1 fruit fly cellular context compared by ENCODE assay signal in genomic region chr2L:12457715-12458114, dm6.
A peak's percentile ranks its signal among the peaks of the same experiment; 100 is the strongest.
TF ChIP-seq lines count a peak whose summit lies in the region.

No protein-coding gene starts in this region.

TF ChIP-seq in whole organism, embryonic, 481 proteins besides CTCF, POLR2A, EP300 and RAD21 (continued from another document):
- TF ChIP-seq nerfin-1 (tag; optimal IDR thresholded peaks at IDR 0.05; lab: Kevin White, UChicago): no peak
- TF ChIP-seq CG13296 (GFP tag; optimal IDR thresholded peaks at IDR 0.05; lab: Kevin White, UChicago): no peak
- no peak for TF ChIP-seq CG9727 (GFP tag; optimal IDR thresholded peaks at IDR 0.05; lab: Kevin White, UChicago)
- TF ChIP-seq fru (optimal IDR thresholded peaks at IDR 0.05; lab: Kevin White, UChicago): no peak
- TF ChIP-seq BtbVII (GFP tag; optimal IDR thresholded peaks at IDR 0.05; lab: Kevin White, UChicago): no peak
- TF ChIP-seq CG7357 (GFP tag; IDR thresholded peaks at IDR 0.05; lab: Robert Waterston, UW): no peak
- peak; percentile 9 for TF ChIP-seq HmgD (GFP tag; optimal IDR thresholded peaks at IDR 0.05; lab: Kevin White, UChicago)
- TF ChIP-seq Dek (tag; optimal IDR thresholded peaks at IDR 0.05; lab: Kevin White, UChicago): no peak
- TF ChIP-seq CG15601 (tag; optimal IDR thresholded peaks at IDR 0.05; lab: Kevin White, UChicago): no peak
- no peak for TF ChIP-seq CG2116 (GFP tag; optimal IDR thresholded peaks at IDR 0.05; lab: Kevin White, UChicago)
- no peak for TF ChIP-seq Aef1 (GFP tag; IDR thresholded peaks at IDR 0.05; lab: Robert Waterston, UW)
- no peak for TF ChIP-seq pfk (GFP tag; optimal IDR thresholded peaks at IDR 0.05; lab: Kevin White, UChicago)
- TF ChIP-seq CG6683 (GFP tag; optimal IDR thresholded peaks at IDR 0.05; lab: Kevin White, UChicago): no peak
- no peak for TF ChIP-seq CG6813 (GFP tag; optimal IDR thresholded peaks at IDR 0.05; lab: Kevin White, UChicago)
- TF ChIP-seq H2.0 (GFP tag; IDR thresholded peaks at IDR 0.05; lab: Robert Waterston, UW): no peak
- no peak for TF ChIP-seq CG14441 (GFP tag; IDR thresholded peaks at IDR 0.05; lab: Robert Waterston, UW)
- TF ChIP-seq CG13287 (GFP tag; IDR thresholded peaks at IDR 0.05; lab: Robert Waterston, UW; ENCODE audit: partially characterized antibody): no peak
- TF ChIP-seq CG9932 (GFP tag; IDR thresholded peaks at IDR 0.05; lab: Robert Waterston, UW): 0 out of 2 replicates have a peak, but pooled peaks have one; percentile 37
- no peak for TF ChIP-seq Dip2 (GFP tag; IDR thresholded peaks at IDR 0.05; lab: Robert Waterston, UW)
- TF ChIP-seq Scr (GFP tag; IDR thresholded peaks at IDR 0.05; lab: Robert Waterston, UW; ENCODE audit: partially characterized antibody): no peak
- no peak for TF ChIP-seq sim (GFP tag; IDR thresholded peaks at IDR 0.05; lab: Robert Waterston, UW)
- no peak for TF ChIP-seq CG11560 (tag; IDR thresholded peaks at IDR 0.05; lab: Robert Waterston, UW)
- TF ChIP-seq HmgZ (tag; optimal IDR thresholded peaks at IDR 0.05; lab: Kevin White, UChicago): no peak
- no peak for TF ChIP-seq CG43689 (GFP tag; IDR thresholded peaks at IDR 0.05; lab: Robert Waterston, UW)
- TF ChIP-seq CG7372 (GFP tag; IDR thresholded peaks at IDR 0.05; lab: Robert Waterston, UW): no peak
- TF ChIP-seq run (tag; optimal IDR thresholded peaks at IDR 0.05; lab: Kevin White, UChicago): no peak
- TF ChIP-seq dati (GFP tag; IDR thresholded peaks at IDR 0.05; lab: Robert Waterston, UW): no peak
- TF ChIP-seq CG9215 (GFP tag; IDR thresholded peaks at IDR 0.05; lab: Robert Waterston, UW): no peak
- no peak for TF ChIP-seq CG10565 (GFP tag; optimal IDR thresholded peaks at IDR 0.05; lab: Kevin White, UChicago)
- TF ChIP-seq salm (tag; optimal IDR thresholded peaks at IDR 0.05; lab: Kevin White, UChicago): no peak
- TF ChIP-seq CG3847 (GFP tag; IDR thresholded peaks at IDR 0.05; lab: Robert Waterston, UW): 0 out of 2 replicates have a peak, but pooled peaks have one; percentile 10
- no peak for TF ChIP-seq pho (GFP tag; optimal IDR thresholded peaks at IDR 0.05; lab: Kevin White, UChicago)
- no peak for TF ChIP-seq so (GFP tag; IDR thresholded peaks at IDR 0.05; lab: Robert Waterston, UW)
- TF ChIP-seq CG1603 (tag; optimal IDR thresholded peaks at IDR 0.05; lab: Kevin White, UChicago): no peak
- TF ChIP-seq fd64A (GFP tag; optimal IDR thresholded peaks at IDR 0.05; lab: Kevin White, UChicago): no peak
- 0 out of 2 replicates have a peak, but pooled peaks have one; percentile 6 for TF ChIP-seq NFAT (GFP tag; IDR thresholded peaks at IDR 0.05; lab: Robert Waterston, UW)
- no peak for TF ChIP-seq CG15073 (GFP tag; optimal IDR thresholded peaks at IDR 0.05; lab: Kevin White, UChicago)
- TF ChIP-seq Dfd (GFP tag; optimal IDR thresholded peaks at IDR 0.05; lab: Kevin White, UChicago): no peak
- no peak for TF ChIP-seq CG3281 (GFP tag; optimal IDR thresholded peaks at IDR 0.05; lab: Kevin White, UChicago)
- TF ChIP-seq btn (GFP tag; optimal IDR thresholded peaks at IDR 0.05; lab: Kevin White, UChicago): no peak
- peak; percentile 33; the same call in 1 of the 3 replicates for TF ChIP-seq CG6791 (GFP tag; IDR thresholded peaks at IDR 0.05; lab: Robert Waterston, UW; ENCODE audit: partially characterized antibody)
- no peak for TF ChIP-seq Vsx1 (GFP tag; optimal IDR thresholded peaks at IDR 0.05; lab: Kevin White, UChicago)
- TF ChIP-seq CG9876 (GFP tag; optimal IDR thresholded peaks at IDR 0.05; lab: Kevin White, UChicago): no peak
- TF ChIP-seq CG11085 (GFP tag; IDR thresholded peaks at IDR 0.05; lab: Robert Waterston, UW): 0 out of 2 replicates have a peak, but pooled peaks have one; percentile 19
- no peak for TF ChIP-seq Rx (GFP tag; IDR thresholded peaks at IDR 0.05; lab: Robert Waterston, UW)
- TF ChIP-seq Med (GFP tag; lab: Kevin White, UChicago): peak; percentile 65
- TF ChIP-seq CG9817 (tag; optimal IDR thresholded peaks at IDR 0.05; lab: Kevin White, UChicago): no peak
- no peak for TF ChIP-seq sug (tag; optimal IDR thresholded peaks at IDR 0.05; lab: Kevin White, UChicago)
- TF ChIP-seq CG3995 (GFP tag; optimal IDR thresholded peaks at IDR 0.05; lab: Kevin White, UChicago): no peak
- no peak for TF ChIP-seq Elba2 (GFP tag; optimal IDR thresholded peaks at IDR 0.05; lab: Kevin White, UChicago)
- no peak for TF ChIP-seq Ets97D (GFP tag; optimal IDR thresholded peaks at IDR 0.05; lab: Kevin White, UChicago)
- no peak for TF ChIP-seq dan (GFP tag; IDR thresholded peaks at IDR 0.05; lab: Robert Waterston, UW)
- TF ChIP-seq jing (GFP tag; optimal IDR thresholded peaks at IDR 0.05; lab: Kevin White, UChicago): no peak
- TF ChIP-seq ERR (GFP tag; optimal IDR thresholded peaks at IDR 0.05; lab: Kevin White, UChicago): no peak
- peak; percentile 19; the same call in 1 of the 3 replicates for TF ChIP-seq zfh1 (GFP tag; IDR thresholded peaks at IDR 0.05; lab: Robert Waterston, UW)
- 0 out of 3 replicates have a peak, but pooled peaks have one; percentile 35 for TF ChIP-seq CG3726 (GFP tag; IDR thresholded peaks at IDR 0.05; lab: Robert Waterston, UW)
- no peak for TF ChIP-seq CG14965 (GFP tag; optimal IDR thresholded peaks at IDR 0.05; lab: Kevin White, UChicago; ENCODE audit: borderline replicate concordance)
- no peak for TF ChIP-seq zf30C (GFP tag; optimal IDR thresholded peaks at IDR 0.05; lab: Kevin White, UChicago)
- no peak for TF ChIP-seq nerfin-2 (GFP tag; IDR thresholded peaks at IDR 0.05; lab: Robert Waterston, UW; ENCODE audit: partially characterized antibody)
- no peak for TF ChIP-seq odd (GFP tag; optimal IDR thresholded peaks at IDR 0.05; lab: Kevin White, UChicago)
- TF ChIP-seq CG10321 (GFP tag; IDR thresholded peaks at IDR 0.05; lab: Robert Waterston, UW): 0 out of 2 replicates have a peak, but pooled peaks have one; percentile 4
- no peak for TF ChIP-seq gcm2 (GFP tag; optimal IDR thresholded peaks at IDR 0.05; lab: Kevin White, UChicago)
- TF ChIP-seq CoRest (tag; optimal IDR thresholded peaks at IDR 0.05; lab: Kevin White, UChicago): no peak
- TF ChIP-seq CG10959 (GFP tag; IDR thresholded peaks at IDR 0.05; lab: Robert Waterston, UW): no peak
- TF ChIP-seq Gug (GFP tag; IDR thresholded peaks at IDR 0.05; lab: Robert Waterston, UW): no peak
- TF ChIP-seq Hr51 (GFP tag; optimal IDR thresholded peaks at IDR 0.05; lab: Kevin White, UChicago): no peak
- TF ChIP-seq cato (GFP tag; optimal IDR thresholded peaks at IDR 0.05; lab: Kevin White, UChicago; ENCODE audit: borderline replicate concordance): no peak
- TF ChIP-seq CG30431 (GFP tag; optimal IDR thresholded peaks at IDR 0.05; lab: Kevin White, UChicago): no peak
- no peak for TF ChIP-seq CG12236 (GFP tag; optimal IDR thresholded peaks at IDR 0.05; lab: Kevin White, UChicago)
- no peak for TF ChIP-seq psq (GFP tag; optimal IDR thresholded peaks at IDR 0.05; lab: Kevin White, UChicago)
- no peak for TF ChIP-seq NC2β (GFP tag; optimal IDR thresholded peaks at IDR 0.05; lab: Kevin White, UChicago)
- no peak for TF ChIP-seq NK7.1 (GFP tag; optimal IDR thresholded peaks at IDR 0.05; lab: Kevin White, UChicago)
- no peak for TF ChIP-seq CG4730 (GFP tag; IDR thresholded peaks at IDR 0.05; lab: Robert Waterston, UW)
- TF ChIP-seq klu (GFP tag; IDR thresholded peaks at IDR 0.05; lab: Robert Waterston, UW): 0 out of 2 replicates have a peak, but pooled peaks have one; percentile 21
- no peak for TF ChIP-seq CG9437 (GFP tag; optimal IDR thresholded peaks at IDR 0.05; lab: Kevin White, UChicago)
- TF ChIP-seq unpg (GFP tag; optimal IDR thresholded peaks at IDR 0.05; lab: Kevin White, UChicago): no peak
- no peak for TF ChIP-seq CG3065 (GFP tag; optimal IDR thresholded peaks at IDR 0.05; lab: Kevin White, UChicago)
- TF ChIP-seq gt (GFP tag; IDR thresholded peaks at IDR 0.05; lab: Robert Waterston, UW): no peak
- TF ChIP-seq CG11456 (GFP tag; IDR thresholded peaks at IDR 0.05; lab: Robert Waterston, UW): no peak; the same call in 2 of the 3 replicates
- no peak for TF ChIP-seq YL-1 (GFP tag; optimal IDR thresholded peaks at IDR 0.05; lab: Kevin White, UChicago)
- TF ChIP-seq chif (GFP tag; optimal IDR thresholded peaks at IDR 0.05; lab: Kevin White, UChicago): peak in 1 of 2 experiments; percentile 1
- TF ChIP-seq gsb-n (tag; optimal IDR thresholded peaks at IDR 0.05; lab: Kevin White, UChicago): no peak
- TF ChIP-seq otp (GFP tag; IDR thresholded peaks at IDR 0.05; lab: Robert Waterston, UW): no peak
- TF ChIP-seq Doc3 (GFP tag; IDR thresholded peaks at IDR 0.05; lab: Robert Waterston, UW; ENCODE audit: partially characterized antibody): no peak
- no peak for TF ChIP-seq CG1529 (GFP tag; optimal IDR thresholded peaks at IDR 0.05; lab: Kevin White, UChicago)
- no peak for TF ChIP-seq eve (GFP tag; optimal IDR thresholded peaks at IDR 0.05; lab: Kevin White, UChicago)
- TF ChIP-seq HHEX (GFP tag; optimal IDR thresholded peaks at IDR 0.05; lab: Kevin White, UChicago): no peak
- TF ChIP-seq sens (GFP tag; lab: Kevin White, UChicago): peak; percentile 32
- no peak for TF ChIP-seq az2 (GFP tag; optimal IDR thresholded peaks at IDR 0.05; lab: Kevin White, UChicago)
- no peak for TF ChIP-seq stc (GFP tag; IDR thresholded peaks at IDR 0.05; lab: Robert Waterston, UW)
- TF ChIP-seq CG14710 (tag; optimal IDR thresholded peaks at IDR 0.05; lab: Kevin White, UChicago): no peak
- TF ChIP-seq CG8944 (GFP tag; optimal IDR thresholded peaks at IDR 0.05; lab: Kevin White, UChicago): no peak
- TF ChIP-seq CG10366 (GFP tag; IDR thresholded peaks at IDR 0.05; lab: Robert Waterston, UW): no peak
- 0 out of 2 replicates have a peak, but pooled peaks have one; percentile 5 for TF ChIP-seq peb (GFP tag; IDR thresholded peaks at IDR 0.05; lab: Robert Waterston, UW)
- TF ChIP-seq CHES-1-like (GFP tag; optimal IDR thresholded peaks at IDR 0.05; lab: Kevin White, UChicago): no peak
- TF ChIP-seq Mad (GFP tag; optimal IDR thresholded peaks at IDR 0.05; lab: Kevin White, UChicago): peak; percentile 9
- TF ChIP-seq CG17802 (tag; optimal IDR thresholded peaks at IDR 0.05; lab: Kevin White, UChicago): no peak
- 0 out of 2 replicates have a peak, but pooled peaks have one; percentile 8 for TF ChIP-seq cas (GFP tag; IDR thresholded peaks at IDR 0.05; lab: Robert Waterston, UW)
- TF ChIP-seq phol (tag; optimal IDR thresholded peaks at IDR 0.05; lab: Kevin White, UChicago): no peak
- no peak for TF ChIP-seq tap (tag; optimal IDR thresholded peaks at IDR 0.05; lab: Kevin White, UChicago)
- no peak for TF ChIP-seq jigr1 (GFP tag; IDR thresholded peaks at IDR 0.05; lab: Robert Waterston, UW)
- no peak for TF ChIP-seq pnt (GFP tag; optimal IDR thresholded peaks at IDR 0.05; lab: Kevin White, UChicago)
- TF ChIP-seq CG12104 (GFP tag; optimal IDR thresholded peaks at IDR 0.05; lab: Kevin White, UChicago): no peak
- TF ChIP-seq ap (GFP tag; IDR thresholded peaks at IDR 0.05; lab: Robert Waterston, UW): no peak
- no peak for TF ChIP-seq CG34376 (GFP tag; optimal IDR thresholded peaks at IDR 0.05; lab: Kevin White, UChicago)
- no peak for TF ChIP-seq pum (GFP tag; optimal IDR thresholded peaks at IDR 0.05; lab: Kevin White, UChicago)
- no peak for TF ChIP-seq oc (tag; optimal IDR thresholded peaks at IDR 0.05; lab: Kevin White, UChicago)
- TF ChIP-seq ewg (GFP tag; optimal IDR thresholded peaks at IDR 0.05; lab: Kevin White, UChicago): no peak
- no peak for TF ChIP-seq bbx (GFP tag; IDR thresholded peaks at IDR 0.05; lab: Robert Waterston, UW; ENCODE audit: partially characterized antibody)
- TF ChIP-seq CG2199 (GFP tag; IDR thresholded peaks at IDR 0.05; lab: Robert Waterston, UW): 0 out of 3 replicates have a peak, but pooled peaks have one; percentile 25
- TF ChIP-seq H15 (GFP tag; IDR thresholded peaks at IDR 0.05; lab: Robert Waterston, UW): peak; percentile 33; the same call in 1 of the 3 replicates
- no peak for TF ChIP-seq CG31365 (tag; optimal IDR thresholded peaks at IDR 0.05; lab: Kevin White, UChicago)
- TF ChIP-seq dmrt99B (tag; optimal IDR thresholded peaks at IDR 0.05; lab: Kevin White, UChicago): no peak
- no peak for TF ChIP-seq CG6654 (GFP tag; optimal IDR thresholded peaks at IDR 0.05; lab: Kevin White, UChicago)
- TF ChIP-seq fd96Cb (tag; optimal IDR thresholded peaks at IDR 0.05; lab: Kevin White, UChicago): no peak
- TF ChIP-seq bcd (GFP tag; optimal IDR thresholded peaks at IDR 0.05; lab: Kevin White, UChicago): no peak
- no peak for TF ChIP-seq CG34422 (GFP tag; IDR thresholded peaks at IDR 0.05; lab: Robert Waterston, UW)
- no peak for TF ChIP-seq jumu (GFP tag; optimal IDR thresholded peaks at IDR 0.05; lab: Kevin White, UChicago)
